Worm (Caenorhabditis elegans) whole organism, L1 larva: ENCODE results near the gene his-24.

Source experiments
- C04F5.9 ChIP-seq: sonication (generic microtip); optimal IDR thresholded peaks from 2 replicates; lab custom pipeline; 2016; ENCODE audit warnings: missing genetic modification characterization, missing compliant biosample characterization
- alr-1 ChIP-seq: fragments of 200-800 bp; sonication (Bioruptor generic); optimal IDR thresholded peaks from 2 replicates; lab custom pipeline; 2018; ENCODE audit warnings: borderline replicate concordance, mild to moderate bottlenecking, missing genetic modification characterization, missing compliant biosample characterization
- ceh-82 ChIP-seq, 3 experiments: fragments of 150-350 bp in 1 of 3; sonication (generic microtip) in 2 of 3; optimal IDR thresholded peaks; 2 replicates each; lab custom pipeline; 2014 to 2017; ENCODE audit warnings: missing biosample characterization in 3 of 3, missing genetic modification characterization in 3 of 3
- hpl-2 ChIP-seq: fragments of 150-350 bp; optimal IDR thresholded peaks from 2 replicates; lab custom pipeline; 2014; ENCODE audit warnings: missing biosample characterization, missing genetic modification reagents, missing genetic modification characterization
- skn-1 ChIP-seq: fragments of 150-350 bp; optimal IDR thresholded peaks from 2 replicates; lab custom pipeline; 2014; ENCODE audit warnings: missing biosample characterization, missing genetic modification characterization

DNA sequence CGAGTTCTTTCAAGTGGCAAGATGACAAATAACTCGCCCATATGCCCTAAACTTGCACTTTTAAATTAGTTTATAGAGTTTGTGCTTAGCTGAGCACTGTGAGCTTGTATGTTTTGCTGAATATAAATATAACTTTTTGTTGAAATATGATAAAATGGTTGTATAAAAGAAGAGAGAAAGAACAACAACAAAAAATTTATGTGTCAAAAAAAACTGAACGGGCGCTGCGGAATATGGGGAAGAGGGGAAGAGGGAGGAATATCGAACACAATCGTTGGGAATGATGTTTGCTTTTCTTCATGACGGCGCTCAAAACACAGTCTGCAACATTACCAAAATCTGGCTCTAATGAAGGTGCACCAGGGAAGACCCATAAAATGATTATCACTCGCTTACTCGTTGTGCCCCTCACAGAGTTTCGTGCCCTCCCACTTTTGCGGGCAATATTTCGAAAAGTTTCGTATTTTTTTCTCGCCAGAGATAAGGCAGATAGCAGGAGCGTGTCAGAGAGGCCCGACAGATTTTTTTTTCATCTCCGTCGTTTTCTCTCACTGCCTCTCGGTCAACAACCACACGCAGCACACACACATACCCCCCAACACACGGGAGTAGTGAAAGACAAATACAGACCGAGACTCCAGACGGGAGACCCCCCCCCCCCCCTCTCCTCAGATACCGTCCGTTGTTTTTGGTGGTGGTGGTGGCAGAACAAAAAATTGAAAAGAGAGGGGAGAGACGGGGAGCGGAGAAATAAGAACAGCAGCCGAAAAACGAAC is 15.9 kb downstream of the his-24 start:
- TF ChIP-seq skn-1 (tag; lab: Kevin White, UChicago) (peak; percentile 17), C04F5.9 (tag; lab: Kevin White, UChicago) (no peak), ceh-82 (tag; optimal IDR thresholded peaks at IDR 0.05; lab: Kevin White, UChicago) (peak in 2 of 3 experiments; percentile 22 to 28), alr-1 (tag; lab: Kevin White, UChicago) (no peak), hpl-2 (GFP tag; lab: Kevin White, UChicago) (no peak)
